1 fruit fly cellular context compared by ENCODE assay signal in the genomic region with DNA sequence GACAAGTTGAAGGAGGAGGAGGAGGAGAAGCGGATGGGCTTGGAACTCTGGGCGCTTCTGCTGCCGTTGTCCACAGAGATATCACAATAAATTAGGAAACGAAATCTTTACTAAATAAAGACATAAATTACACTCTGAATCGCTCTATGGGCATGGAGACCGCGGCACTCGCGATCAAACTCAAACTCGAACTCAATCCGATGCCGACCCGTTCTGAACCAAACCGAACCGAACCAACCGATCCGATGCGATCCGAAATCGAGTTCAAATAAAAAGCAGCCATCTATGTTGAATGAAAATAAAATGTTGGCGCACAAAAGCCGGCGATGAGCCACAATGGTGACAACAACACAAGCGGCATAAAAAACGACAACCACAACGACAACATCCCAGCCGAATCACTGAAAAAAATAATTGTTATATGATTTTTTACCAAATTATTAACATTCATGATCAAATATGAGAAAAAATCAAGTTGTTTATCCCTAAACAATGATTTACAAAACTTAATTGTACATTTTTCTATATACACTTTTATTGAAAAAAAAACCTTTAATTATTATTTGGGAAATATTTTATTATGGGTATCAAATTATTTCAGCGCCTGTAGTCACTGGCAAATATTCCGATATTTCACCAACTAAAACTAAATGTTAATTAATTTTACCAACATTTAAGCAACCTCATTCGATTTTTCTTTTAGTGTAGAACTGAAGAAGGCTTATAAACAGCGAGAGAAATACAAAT.
TF ChIP-seq lines count a peak whose summit lies in the region.

No protein-coding gene starts in this region.

TF ChIP-seq in whole organism, embryonic, 481 proteins besides CTCF, POLR2A, EP300 and RAD21 (continued from another document and continues in another):
- TF ChIP-seq CG32532 (GFP tag; IDR thresholded peaks at IDR 0.05; lab: Robert Waterston, UW) (peak; percentile 20; the same call in 1 of the 2 replicates), Hmr (GFP tag; optimal IDR thresholded peaks at IDR 0.05; lab: Kevin White, UChicago) (peak; percentile 23), Dek (tag; optimal IDR thresholded peaks at IDR 0.05; lab: Kevin White, UChicago) (peak; percentile 48), CG1603 (tag; optimal IDR thresholded peaks at IDR 0.05; lab: Kevin White, UChicago) (peak; percentile 37), E2f1 (GFP tag; IDR thresholded peaks at IDR 0.05; lab: Robert Waterston, UW) (peak; percentile 39; the same call in 1 of the 2 replicates), pnt (GFP tag; optimal IDR thresholded peaks at IDR 0.05; lab: Kevin White, UChicago) (peak; percentile 22), sisA (GFP tag; IDR thresholded peaks at IDR 0.05; lab: Robert Waterston, UW) (peak; percentile 69), CG8944 (GFP tag; optimal IDR thresholded peaks at IDR 0.05; lab: Kevin White, UChicago) (peak; percentile 14), phol (tag; optimal IDR thresholded peaks at IDR 0.05; lab: Kevin White, UChicago) (peak; percentile 94), disco-r (GFP tag; optimal IDR thresholded peaks at IDR 0.05; lab: Kevin White, UChicago) (peak; percentile 21), E2f2 (GFP tag; IDR thresholded peaks at IDR 0.05; lab: Robert Waterston, UW) (peak; percentile 11; the same call in 1 of the 2 replicates), D (optimal IDR thresholded peaks at IDR 0.05; lab: Kevin White, UChicago) (no peak), D (GFP tag; optimal IDR thresholded peaks at IDR 0.05; lab: Kevin White, UChicago) (peak; percentile 88), CG9797 (GFP tag; optimal IDR thresholded peaks at IDR 0.05; lab: Kevin White, UChicago) (no peak), Sox102F (GFP tag; optimal IDR thresholded peaks at IDR 0.05; lab: Kevin White, UChicago) (peak; percentile 90), unc-4 (GFP tag; IDR thresholded peaks at IDR 0.05; lab: Robert Waterston, UW; ENCODE audit: partially characterized antibody) (no peak), jing (GFP tag; optimal IDR thresholded peaks at IDR 0.05; lab: Kevin White, UChicago) (peak; percentile 45), dpn (GFP tag; optimal IDR thresholded peaks at IDR 0.05; lab: Kevin White, UChicago) (peak; percentile 52 to 69), Usf (GFP tag; optimal IDR thresholded peaks at IDR 0.05; lab: Kevin White, UChicago) (peak; percentile 63), CG7271 (tag; optimal IDR thresholded peaks at IDR 0.05; lab: Kevin White, UChicago) (peak; percentile 59), CG10209 (GFP tag; optimal IDR thresholded peaks at IDR 0.05; lab: Kevin White, UChicago) (peak; percentile 85), unpg (GFP tag; optimal IDR thresholded peaks at IDR 0.05; lab: Kevin White, UChicago) (peak; percentile 84), dmrt11E (tag; optimal IDR thresholded peaks at IDR 0.05; lab: Kevin White, UChicago) (peak; percentile 97), sna (GFP tag; IDR thresholded peaks at IDR 0.05; lab: Robert Waterston, UW; ENCODE audit: partially characterized antibody) (no peak), so (GFP tag; IDR thresholded peaks at IDR 0.05; lab: Robert Waterston, UW) (peak; percentile 42; the same call in 1 of the 3 replicates), CG5180 (GFP tag; optimal IDR thresholded peaks at IDR 0.05; lab: Kevin White, UChicago) (peak; percentile 93), HHEX (GFP tag; optimal IDR thresholded peaks at IDR 0.05; lab: Kevin White, UChicago) (peak; percentile 68), CG12155 (GFP tag; optimal IDR thresholded peaks at IDR 0.05; lab: Kevin White, UChicago) (peak; percentile 60), ase (GFP tag; IDR thresholded peaks at IDR 0.05; lab: Robert Waterston, UW) (peak; percentile 24; the same call in 1 of the 3 replicates), CkIIα-i1 (GFP tag; IDR thresholded peaks at IDR 0.05; lab: Robert Waterston, UW) (no peak), Xbp1 (GFP tag; optimal IDR thresholded peaks at IDR 0.05; lab: Kevin White, UChicago) (peak; percentile 79), CG30020 (tag; optimal IDR thresholded peaks at IDR 0.05; lab: Kevin White, UChicago) (peak; percentile 65), CG2202 (tag; optimal IDR thresholded peaks at IDR 0.05; lab: Kevin White, UChicago) (peak; percentile 85), Dp (GFP tag; optimal IDR thresholded peaks at IDR 0.05; lab: Kevin White, UChicago) (no peak), corto (GFP tag; optimal IDR thresholded peaks at IDR 0.05; lab: Kevin White, UChicago) (no peak), CG10959 (GFP tag; IDR thresholded peaks at IDR 0.05; lab: Robert Waterston, UW) (peak; percentile 55; the same call in 1 of the 2 replicates), CG16815 (GFP tag; optimal IDR thresholded peaks at IDR 0.05; lab: Kevin White, UChicago) (peak; percentile 83), zen2 (GFP tag; IDR thresholded peaks at IDR 0.05; lab: Robert Waterston, UW; ENCODE audit: partially characterized antibody) (no peak), CG31388 (GFP tag; optimal IDR thresholded peaks at IDR 0.05; lab: Kevin White, UChicago) (peak; percentile 50), az2 (GFP tag; optimal IDR thresholded peaks at IDR 0.05; lab: Kevin White, UChicago) (peak; percentile 81), CG43689 (GFP tag; IDR thresholded peaks at IDR 0.05; lab: Robert Waterston, UW) (no peak), tna (GFP tag; IDR thresholded peaks at IDR 0.05; lab: Robert Waterston, UW; ENCODE audit: partially characterized antibody) (no peak), Sox100B (GFP tag; optimal IDR thresholded peaks at IDR 0.05; lab: Kevin White, UChicago) (peak; percentile 93), bsh (GFP tag; optimal IDR thresholded peaks at IDR 0.05; lab: Kevin White, UChicago) (peak in 1 of 2 experiments; percentile 91), trh (GFP tag; optimal IDR thresholded peaks at IDR 0.05; lab: Kevin White, UChicago) (peak; percentile 56), MESR4 (GFP tag; optimal IDR thresholded peaks at IDR 0.05; lab: Kevin White, UChicago) (no peak), Camta (GFP tag; optimal IDR thresholded peaks at IDR 0.05; lab: Kevin White, UChicago) (peak; percentile 69), ac (GFP tag; optimal IDR thresholded peaks at IDR 0.05; lab: Kevin White, UChicago) (peak; percentile 53), CG2712 (tag; optimal IDR thresholded peaks at IDR 0.05; lab: Kevin White, UChicago) (peak; percentile 94), CG4360 (GFP tag; IDR thresholded peaks at IDR 0.05; lab: Robert Waterston, UW) (0 out of 2 replicates have a peak, but pooled peaks have one; percentile 6), Six4 (GFP tag; optimal IDR thresholded peaks at IDR 0.05; lab: Kevin White, UChicago) (peak; percentile 88), grau (tag; optimal IDR thresholded peaks at IDR 0.05; lab: Kevin White, UChicago) (peak; percentile 84), oc (tag; optimal IDR thresholded peaks at IDR 0.05; lab: Kevin White, UChicago) (peak; percentile 42), CG1024 (GFP tag; IDR thresholded peaks at IDR 0.05; lab: Robert Waterston, UW) (0 out of 2 replicates have a peak, but pooled peaks have one; percentile 53), vfl (GFP tag; optimal IDR thresholded peaks at IDR 0.05; lab: Kevin White, UChicago) (no peak), danr (GFP tag; IDR thresholded peaks at IDR 0.05; lab: Robert Waterston, UW) (peak; percentile 63), vnd (GFP tag; IDR thresholded peaks at IDR 0.05; lab: Robert Waterston, UW; ENCODE audit: partially characterized antibody) (no peak), Sin3A (optimal IDR thresholded peaks at IDR 0.05; lab: Kevin White, UChicago) (no peak), onecut (GFP tag; IDR thresholded peaks at IDR 0.05; lab: Robert Waterston, UW) (peak; percentile 36; the same call in 1 of the 2 replicates), CG8290 (GFP tag; optimal IDR thresholded peaks at IDR 0.05; lab: Kevin White, UChicago) (peak; percentile 53), CG8290 (tag; optimal IDR thresholded peaks at IDR 0.05; lab: Kevin White, UChicago) (no peak), CG18619 (GFP tag; optimal IDR thresholded peaks at IDR 0.05; lab: Kevin White, UChicago) (peak; percentile 72), CG4820 (GFP tag; optimal IDR thresholded peaks at IDR 0.05; lab: Kevin White, UChicago) (peak; percentile 86), dm (GFP tag; optimal IDR thresholded peaks at IDR 0.05; lab: Kevin White, UChicago) (peak; percentile 17), CG32767 (GFP tag; IDR thresholded peaks at IDR 0.05; lab: Robert Waterston, UW) (peak; percentile 68; the same call in 1 of the 2 replicates), CG10462 (GFP tag; optimal IDR thresholded peaks at IDR 0.05; lab: Kevin White, UChicago) (peak; percentile 70), en (GFP tag; optimal IDR thresholded peaks at IDR 0.05; lab: Kevin White, UChicago) (no peak), CG7839 (tag; optimal IDR thresholded peaks at IDR 0.05; lab: Kevin White, UChicago) (peak; percentile 88), peb (GFP tag; IDR thresholded peaks at IDR 0.05; lab: Robert Waterston, UW) (0 out of 2 replicates have a peak, but pooled peaks have one; percentile 33), CG16863 (GFP tag; optimal IDR thresholded peaks at IDR 0.05; lab: Kevin White, UChicago) (peak; percentile 59), CG3407 (GFP tag; optimal IDR thresholded peaks at IDR 0.05; lab: Kevin White, UChicago) (peak; percentile 69), Kr (GFP tag; optimal IDR thresholded peaks at IDR 0.05; lab: Kevin White, UChicago) (peak; percentile 11), abd-A (tag; optimal IDR thresholded peaks at IDR 0.05; lab: Kevin White, UChicago) (no peak), CG3847 (GFP tag; IDR thresholded peaks at IDR 0.05; lab: Robert Waterston, UW) (peak; percentile 22; the same call in 1 of the 2 replicates), Poxn (GFP tag; IDR thresholded peaks at IDR 0.05; lab: Robert Waterston, UW) (no peak), scrt (GFP tag; optimal IDR thresholded peaks at IDR 0.05; lab: Kevin White, UChicago) (peak; percentile 51), BtbVII (GFP tag; optimal IDR thresholded peaks at IDR 0.05; lab: Kevin White, UChicago) (peak; percentile 50), Oaz (GFP tag; IDR thresholded peaks at IDR 0.05; lab: Robert Waterston, UW) (no peak), gce (GFP tag; IDR thresholded peaks at IDR 0.05; lab: Robert Waterston, UW) (no peak), prd (optimal IDR thresholded peaks at IDR 0.05; lab: Kevin White, UChicago) (no peak), prd (GFP tag; IDR thresholded peaks at IDR 0.05; lab: Robert Waterston, UW) (peak; percentile 67; the same call in 2 of the 3 replicates), zen (tag; optimal IDR thresholded peaks at IDR 0.05; lab: Kevin White, UChicago) (peak; percentile 79), CG11093 (GFP tag; IDR thresholded peaks at IDR 0.05; lab: Robert Waterston, UW) (peak; percentile 48; the same call in 1 of the 3 replicates), CG15696 (tag; optimal IDR thresholded peaks at IDR 0.05; lab: Kevin White, UChicago) (peak; percentile 89), CG3838 (GFP tag; optimal IDR thresholded peaks at IDR 0.05; lab: Kevin White, UChicago) (peak; percentile 49), Trl (optimal IDR thresholded peaks at IDR 0.05; lab: Kevin White, UChicago) (no peak), Trl (GFP tag; optimal IDR thresholded peaks at IDR 0.05; lab: Kevin White, UChicago) (peak; percentile 45), CG14014 (GFP tag; IDR thresholded peaks at IDR 0.05; lab: Robert Waterston, UW) (no peak), emc (GFP tag; optimal IDR thresholded peaks at IDR 0.05; lab: Kevin White, UChicago) (no peak), gsb-n (tag; optimal IDR thresholded peaks at IDR 0.05; lab: Kevin White, UChicago) (peak; percentile 92), CG12219 (GFP tag; optimal IDR thresholded peaks at IDR 0.05; lab: Kevin White, UChicago) (peak; percentile 48), CG18476 (GFP tag; optimal IDR thresholded peaks at IDR 0.05; lab: Kevin White, UChicago) (peak; percentile 75), gem (tag; optimal IDR thresholded peaks at IDR 0.05; lab: Kevin White, UChicago) (peak; percentile 94), CG7928 (GFP tag; optimal IDR thresholded peaks at IDR 0.05; lab: Kevin White, UChicago) (no peak), org-1 (GFP tag; optimal IDR thresholded peaks at IDR 0.05; lab: Kevin White, UChicago) (peak; percentile 71), D19A (tag; optimal IDR thresholded peaks at IDR 0.05; lab: Kevin White, UChicago) (peak; percentile 88), Abd-B (GFP tag; optimal IDR thresholded peaks at IDR 0.05; lab: Kevin White, UChicago) (peak; percentile 76), psq (GFP tag; optimal IDR thresholded peaks at IDR 0.05; lab: Kevin White, UChicago) (peak; percentile 41), CG14050 (GFP tag; IDR thresholded peaks at IDR 0.05; lab: Robert Waterston, UW) (no peak), CG4707 (GFP tag; optimal IDR thresholded peaks at IDR 0.05; lab: Kevin White, UChicago) (peak; percentile 47), Lim3 (GFP tag; IDR thresholded peaks at IDR 0.05; lab: Robert Waterston, UW) (no peak), caup (GFP tag; optimal IDR thresholded peaks at IDR 0.05; lab: Kevin White, UChicago; ENCODE audit: severe bottlenecking) (peak; percentile 42), odd (GFP tag; optimal IDR thresholded peaks at IDR 0.05; lab: Kevin White, UChicago) (peak; percentile 76), CG3163 (GFP tag; optimal IDR thresholded peaks at IDR 0.05; lab: Kevin White, UChicago) (no peak), Ptx1 (GFP tag; IDR thresholded peaks at IDR 0.05; lab: Robert Waterston, UW) (peak; percentile 72), CG7357 (GFP tag; IDR thresholded peaks at IDR 0.05; lab: Robert Waterston, UW) (0 out of 3 replicates have a peak, but pooled peaks have one; percentile 33), chinmo (GFP tag; IDR thresholded peaks at IDR 0.05; lab: Robert Waterston, UW; ENCODE audit: partially characterized antibody) (no peak), sqz (GFP tag; optimal IDR thresholded peaks at IDR 0.05; lab: Kevin White, UChicago) (peak; percentile 84), CG4617 (GFP tag; optimal IDR thresholded peaks at IDR 0.05; lab: Kevin White, UChicago; ENCODE audit: borderline replicate concordance) (peak; percentile 33), nerfin-1 (tag; optimal IDR thresholded peaks at IDR 0.05; lab: Kevin White, UChicago) (peak; percentile 88), ash1 (GFP tag; optimal IDR thresholded peaks at IDR 0.05; lab: Kevin White, UChicago) (no peak), Ada2b (GFP tag; IDR thresholded peaks at IDR 0.05; lab: Robert Waterston, UW) (no peak), esg (GFP tag; conservative IDR thresholded peaks at IDR 0.05; lab: Robert Waterston, UW) (peak; percentile 41; the same call in 1 of the 2 replicates), pros (GFP tag; optimal IDR thresholded peaks at IDR 0.05; lab: Kevin White, UChicago) (no peak), lab (GFP tag; optimal IDR thresholded peaks at IDR 0.05; lab: Kevin White, UChicago) (peak; percentile 48), mam (GFP tag; optimal IDR thresholded peaks at IDR 0.05; lab: Kevin White, UChicago) (peak; percentile 16), D19B (GFP tag; optimal IDR thresholded peaks at IDR 0.05; lab: Kevin White, UChicago) (peak; percentile 11), dimm (GFP tag; IDR thresholded peaks at IDR 0.05; lab: Robert Waterston, UW) (no peak), CG17186 (GFP tag; optimal IDR thresholded peaks at IDR 0.05; lab: Kevin White, UChicago) (peak; percentile 23)
